Worm (Caenorhabditis elegans): ENCODE measurements around the gene ile-2.

ce11 chrX:780027-780426 is 11.6 kb downstream of the ile-2 start:
- no peak for TF ChIP-seq dao-5 (tag; optimal IDR thresholded peaks at IDR 0.05)
- TF ChIP-seq W03F9.2 (tag; optimal IDR thresholded peaks at IDR 0.05): no peak
- TF ChIP-seq him-1 (tag; optimal IDR thresholded peaks at IDR 0.05): no peak
